Fruit fly (Drosophila melanogaster) S2 (cell line): Measurements from ENCODE around the gene CG13887.

Experiments
- CG8478 ChIP-seq: fragments of >200 bp; optimal IDR thresholded peaks from 2 replicates; lab custom pipeline; 2018
- CTCF ChIP-seq, 2 experiments: fragments of >200 bp; optimal IDR thresholded peaks; 2 replicates each; lab custom pipeline; 2018

DNA sequence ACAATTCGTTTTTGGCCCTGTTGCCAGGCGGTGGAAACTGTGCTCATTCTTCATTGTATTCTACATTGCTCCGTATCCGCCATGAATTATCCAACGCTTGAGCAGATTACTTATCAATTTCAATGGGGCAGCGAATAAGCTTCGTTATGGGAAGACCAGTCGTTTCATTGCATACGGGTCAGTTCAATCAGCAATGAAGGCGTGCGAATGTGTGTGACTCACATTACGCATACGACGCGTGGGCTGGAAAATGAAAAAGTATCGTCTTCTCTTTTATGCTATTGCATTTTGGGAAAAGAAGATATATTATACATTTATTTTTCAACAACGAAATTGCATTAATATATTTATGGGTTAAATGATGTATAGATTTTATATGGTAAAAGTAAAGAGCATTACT is 47.3 kb downstream of the CG13887 start:
- TF ChIP-seq CTCF (optimal IDR thresholded peaks at IDR 0.05; lab: Kevin White, UChicago) = no peak
- TF ChIP-seq CG8478 (lab: Kevin White, UChicago) = no peak
